Fruit fly (Drosophila melanogaster): Measurements from ENCODE around the gene Ibf2.

Gene Ibf2

dm6 chr3R:9257616-9258015 lies 685 bp downstream of the Ibf2 start, which contains the start of gene CG16736:
Gene CG16736, minus strand, starts transcription at chr3R:9257716.
- no peak for TF ChIP-seq CG8301 (tag; optimal IDR thresholded peaks at IDR 0.05)
- no peak for TF ChIP-seq CG14655 (GFP tag; optimal IDR thresholded peaks at IDR 0.05)
- no peak for TF ChIP-seq gl (tag; optimal IDR thresholded peaks at IDR 0.05)
- no peak for TF ChIP-seq Pif1A (GFP tag; optimal IDR thresholded peaks at IDR 0.05)
- no peak for TF ChIP-seq CG13204 (GFP tag; optimal IDR thresholded peaks at IDR 0.05)
- TF ChIP-seq CG4496 (GFP tag; IDR thresholded peaks at IDR 0.05) = no peak
- no peak for TF ChIP-seq CG9948 (tag; optimal IDR thresholded peaks at IDR 0.05)
- TF ChIP-seq CG8159 (tag; optimal IDR thresholded peaks at IDR 0.05) = no peak
- TF ChIP-seq CG17806 (tag; optimal IDR thresholded peaks at IDR 0.05) = no peak
- no peak for TF ChIP-seq EcR (GFP tag; optimal IDR thresholded peaks at IDR 0.05)
- no peak for TF ChIP-seq Snoo (tag; optimal IDR thresholded peaks at IDR 0.05)
- no peak for TF ChIP-seq D1 (tag; optimal IDR thresholded peaks at IDR 0.05)
- no peak for TF ChIP-seq CG32121 (GFP tag; IDR thresholded peaks at IDR 0.05)
- TF ChIP-seq Ets98B (GFP tag; IDR thresholded peaks at IDR 0.05) = no peak

dm6 chr3R:9254798-9255197 lies 3.5 kb downstream of the Ibf2 start, which contains the start of gene CG16734:
Gene CG16734, plus strand, starts transcription at chr3R:9255052.
- TF ChIP-seq CG8301 (tag; optimal IDR thresholded peaks at IDR 0.05) (no peak), CG12605 (GFP tag; IDR thresholded peaks at IDR 0.05) (no peak), CG34367 (tag; optimal IDR thresholded peaks at IDR 0.05) (no peak), Pif1B (GFP tag; optimal IDR thresholded peaks at IDR 0.05) (no peak), fd96Ca (GFP tag; IDR thresholded peaks at IDR 0.05) (no peak), Snoo (tag; optimal IDR thresholded peaks at IDR 0.05) (no peak), CG4496 (GFP tag; IDR thresholded peaks at IDR 0.05) (no peak)

- no peak for TF ChIP-seq Pif1B (GFP tag; optimal IDR thresholded peaks at IDR 0.05)
- no peak for TF ChIP-seq CG9948 (tag; optimal IDR thresholded peaks at IDR 0.05)
- TF ChIP-seq fd96Ca (GFP tag; IDR thresholded peaks at IDR 0.05) = no peak
- no peak for TF ChIP-seq CG8301 (tag; optimal IDR thresholded peaks at IDR 0.05)
- TF ChIP-seq CG32121 (GFP tag; IDR thresholded peaks at IDR 0.05) = no peak
- no peak for TF ChIP-seq CG34367 (tag; optimal IDR thresholded peaks at IDR 0.05)
- TF ChIP-seq D1 (tag; optimal IDR thresholded peaks at IDR 0.05) = no peak
- TF ChIP-seq rn (GFP tag; IDR thresholded peaks at IDR 0.05) = no peak
- TF ChIP-seq CG12605 (GFP tag; IDR thresholded peaks at IDR 0.05) = no peak
- TF ChIP-seq CG8159 (tag; optimal IDR thresholded peaks at IDR 0.05) = no peak
- no peak for TF ChIP-seq EcR (GFP tag; optimal IDR thresholded peaks at IDR 0.05)
- TF ChIP-seq CG13204 (GFP tag; optimal IDR thresholded peaks at IDR 0.05) = no peak
- TF ChIP-seq Pif1A (GFP tag; optimal IDR thresholded peaks at IDR 0.05) = no peak
- TF ChIP-seq Snoo (tag; optimal IDR thresholded peaks at IDR 0.05) = no peak
- TF ChIP-seq Ets98B (GFP tag; IDR thresholded peaks at IDR 0.05) = no peak
- no peak for TF ChIP-seq CG17806 (tag; optimal IDR thresholded peaks at IDR 0.05)
- no peak for TF ChIP-seq CG15710 (tag; optimal IDR thresholded peaks at IDR 0.05)
These were observed 6.8 kb downstream of the Ibf2 start, which contains the start of gene St2 for dm6 chr3R:9251543-9251942. Gene St2, plus strand, starts transcription at chr3R:9251843.

- TF ChIP-seq CG17806 (tag; optimal IDR thresholded peaks at IDR 0.05) = peak; percentile 76
- peak; percentile 67 for TF ChIP-seq CG15710 (tag; optimal IDR thresholded peaks at IDR 0.05)
- peak; percentile 84 for TF ChIP-seq CG32121 (GFP tag; IDR thresholded peaks at IDR 0.05)
- peak; percentile 77 for TF ChIP-seq CG9948 (tag; optimal IDR thresholded peaks at IDR 0.05)
- peak; percentile 90 for TF ChIP-seq CG14655 (GFP tag; optimal IDR thresholded peaks at IDR 0.05)
- TF ChIP-seq Snoo (tag; optimal IDR thresholded peaks at IDR 0.05) = peak; percentile 81
- TF ChIP-seq CG34367 (tag; optimal IDR thresholded peaks at IDR 0.05) = peak; percentile 61
- no peak for TF ChIP-seq CG13204 (GFP tag; optimal IDR thresholded peaks at IDR 0.05)
- TF ChIP-seq D1 (tag; optimal IDR thresholded peaks at IDR 0.05) = peak; percentile 73
- no peak for TF ChIP-seq CG10348 (GFP tag; IDR thresholded peaks at IDR 0.05)
- peak; percentile 78 for TF ChIP-seq fd96Ca (GFP tag; IDR thresholded peaks at IDR 0.05)
- peak; percentile 91 for TF ChIP-seq Ets98B (GFP tag; IDR thresholded peaks at IDR 0.05)
- peak; percentile 47 for TF ChIP-seq gl (tag; optimal IDR thresholded peaks at IDR 0.05)
- TF ChIP-seq CG4496 (GFP tag; IDR thresholded peaks at IDR 0.05) = peak; percentile 93
- peak; percentile 85 for TF ChIP-seq CG8301 (tag; optimal IDR thresholded peaks at IDR 0.05)
- TF ChIP-seq CG12605 (GFP tag; IDR thresholded peaks at IDR 0.05) = peak; percentile 85
- TF ChIP-seq Pif1A (GFP tag; optimal IDR thresholded peaks at IDR 0.05) = peak; percentile 77
- peak; percentile 27; the same call in 1 of the 2 replicates for TF ChIP-seq rn (GFP tag; IDR thresholded peaks at IDR 0.05)
- no peak for TF ChIP-seq EcR (GFP tag; optimal IDR thresholded peaks at IDR 0.05)
- TF ChIP-seq Pif1B (GFP tag; optimal IDR thresholded peaks at IDR 0.05) = peak; percentile 71
- TF ChIP-seq CG8159 (tag; optimal IDR thresholded peaks at IDR 0.05) = peak; percentile 66
These were observed 7.4 kb downstream of the Ibf2 start for dm6 chr3R:9250868-9251267.

dm6 chr3R:9249736-9250044 lies 8.6 kb downstream of the Ibf2 start:
- TF ChIP-seq CG8159 (tag; optimal IDR thresholded peaks at IDR 0.05) = no peak
- no peak for TF ChIP-seq CG13204 (GFP tag; optimal IDR thresholded peaks at IDR 0.05)

- peak; percentile 38 for TF ChIP-seq CG15710 (tag; optimal IDR thresholded peaks at IDR 0.05)
- TF ChIP-seq CG8159 (tag; optimal IDR thresholded peaks at IDR 0.05) = peak; percentile 56
- peak; percentile 11 for TF ChIP-seq CG17806 (tag; optimal IDR thresholded peaks at IDR 0.05)
- peak; percentile 58 for TF ChIP-seq CG14655 (GFP tag; optimal IDR thresholded peaks at IDR 0.05)
- TF ChIP-seq EcR (GFP tag; optimal IDR thresholded peaks at IDR 0.05) = peak; percentile 90
- TF ChIP-seq Snoo (tag; optimal IDR thresholded peaks at IDR 0.05) = peak; percentile 36
- peak; percentile 61 for TF ChIP-seq CG8301 (tag; optimal IDR thresholded peaks at IDR 0.05)
- no peak for TF ChIP-seq D1 (tag; optimal IDR thresholded peaks at IDR 0.05)
- no peak for TF ChIP-seq gl (tag; optimal IDR thresholded peaks at IDR 0.05)
These were observed 9.1 kb downstream of the Ibf2 start for dm6 chr3R:9249025-9249735.

Data from whole organism, pupa.